Fruit fly (Drosophila melanogaster) Kc167 (cell line): ENCODE data around the gene ENGase.

ENCODE experiments used
- Myc ChIP-seq: fragments of >200 bp; optimal IDR thresholded peaks from 2 replicates; lab custom pipeline; 2017; ENCODE audit warnings: missing external identifiers
- Sin3A ChIP-seq: fragments of >200 bp; optimal IDR thresholded peaks from 2 replicates; lab custom pipeline; 2018; ENCODE audit warnings: missing external identifiers
- insv ChIP-seq: fragments of >200 bp; optimal IDR thresholded peaks from 3 replicates; lab custom pipeline; 2018; ENCODE audit warnings: missing external identifiers
- psq ChIP-seq: fragments of >200 bp; optimal IDR thresholded peaks from 2 replicates; lab custom pipeline; 2017; ENCODE audit warnings: missing external identifiers

- no peak for TF ChIP-seq Myc (lab: Kevin White, UChicago)
- no peak for TF ChIP-seq insv (lab: Kevin White, UChicago)
- no peak for TF ChIP-seq psq (lab: Kevin White, UChicago)
- no peak for TF ChIP-seq Sin3A (lab: Kevin White, UChicago)
Observed at dm6 chrX:17473879-17474278, 50.5 kb downstream of the ENGase start.
